Worm (Caenorhabditis elegans) whole organism, L1 larva: ENCODE measurements around the gene C25E10.13.

ENCODE experiments used
- efl-1 ChIP-seq, 4 experiments: fragments of 150-350 bp; optimal IDR thresholded peaks in 3 of 4; peaks in 1 of 4; 1 replicate in 1 of 4; 2 replicates in 3 of 4; lab custom pipeline; 2014; ENCODE audit warnings: missing biosample characterization in 2 of 4, missing genetic modification characterization in 2 of 4, missing genetic modification reagents in 2 of 4
- elt-2 ChIP-seq: sonication (generic microtip); optimal IDR thresholded peaks from 2 replicates; lab custom pipeline; 2016; ENCODE audit warnings: missing genetic modification characterization, mild to moderate bottlenecking, inconsistent platforms, missing compliant biosample characterization, missing genetic modification reagents
- hlh-17 ChIP-seq: fragments of 200-800 bp; sonication (Bioruptor generic); optimal IDR thresholded peaks from 2 replicates; lab custom pipeline; 2018; ENCODE audit warnings: missing genetic modification characterization, mild to moderate bottlenecking, missing compliant biosample characterization, moderate library complexity, borderline replicate concordance
- mdl-1 ChIP-seq, 2 experiments: fragments of 150-350 bp; optimal IDR thresholded peaks; 2 replicates each; lab custom pipeline; 2014 to 2017; ENCODE audit warnings: missing biosample characterization in 2 of 2, missing genetic modification characterization in 2 of 2, inconsistent platforms in 1 of 2
- nhr-11 ChIP-seq: fragments of 150-350 bp; optimal IDR thresholded peaks from 2 replicates; lab custom pipeline; 2014; ENCODE audit warnings: missing biosample characterization, missing genetic modification characterization
- nhr-237 ChIP-seq: fragments of 150-350 bp; optimal IDR thresholded peaks from 2 replicates; lab custom pipeline; 2014; ENCODE audit warnings: missing biosample characterization, missing genetic modification characterization
- nhr-84 ChIP-seq: sonication (generic microtip); optimal IDR thresholded peaks from 2 replicates; lab custom pipeline; 2017; ENCODE audit warnings: missing biosample characterization, missing genetic modification characterization
- nhr-85 ChIP-seq: sonication (generic microtip); peaks from one replicate; lab custom pipeline; 2016; ENCODE audit warnings: missing genetic modification characterization, inconsistent platforms, missing compliant biosample characterization
- pax-3 ChIP-seq: fragments of 200-800 bp; sonication (Bioruptor generic); optimal IDR thresholded peaks from 2 replicates; lab custom pipeline; 2018; ENCODE audit warnings: mild to moderate bottlenecking, missing genetic modification characterization, moderate library complexity, missing compliant biosample characterization
- snpc-4 ChIP-seq: fragments of 150-350 bp; optimal IDR thresholded peaks from 2 replicates; lab custom pipeline; 2014; ENCODE audit warnings: missing biosample characterization, missing genetic modification characterization
- tbx-2 ChIP-seq: sonication (generic microtip); optimal IDR thresholded peaks from 2 replicates; lab custom pipeline; 2016; ENCODE audit warnings: missing genetic modification characterization, missing compliant biosample characterization

DNA sequence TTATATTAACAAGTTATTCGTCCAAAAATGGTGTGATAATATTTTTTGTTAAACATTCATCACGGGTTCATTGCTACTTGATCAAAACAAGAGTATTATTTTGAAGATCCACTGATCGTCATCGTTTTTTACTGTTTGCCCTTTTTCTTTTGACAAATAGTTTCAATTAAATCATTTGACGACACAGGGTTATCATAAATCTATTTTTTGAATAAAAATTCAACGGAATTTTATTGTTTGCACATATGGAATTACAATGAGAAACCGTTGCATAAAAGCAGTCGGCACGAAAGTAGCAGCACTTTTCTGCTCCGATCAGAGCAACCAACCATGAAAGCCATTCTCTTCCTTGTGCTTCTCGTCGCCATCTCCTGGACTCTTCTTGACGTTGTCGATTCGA lies 8.2 kb downstream of the C25E10.13 start, which contains the start of gene fip-2:
- TF ChIP-seq efl-1 (optimal IDR thresholded peaks at IDR 0.05; lab: Kevin White, UChicago) (no peak), efl-1 (GFP tag; optimal IDR thresholded peaks at IDR 0.05 in 1 of 2; lab: Kevin White, UChicago) (no peak), mdl-1 (tag; optimal IDR thresholded peaks at IDR 0.05; lab: Kevin White, UChicago) (no peak), nhr-85 (tag; lab: Kevin White, UChicago) (no peak), pax-3 (tag; lab: Kevin White, UChicago) (no peak), hlh-17 (GFP tag; lab: Kevin White, UChicago) (no peak), tbx-2 (tag; lab: Kevin White, UChicago) (no peak), snpc-4 (no peak), nhr-11 (tag; lab: Kevin White, UChicago) (no peak), elt-2 (tag; lab: Kevin White, UChicago) (no peak), nhr-84 (tag; lab: Kevin White, UChicago) (no peak), nhr-237 (tag; lab: Kevin White, UChicago) (no peak)
